Fruit fly (Drosophila melanogaster) whole organism, embryonic: ENCODE data around the gene CG6983.

ENCODE experiments used
- Adf1 ChIP-seq: fragments of 200-800 bp; sonication (Bioruptor generic); IDR thresholded peaks from 2 replicates; pipeline ENCODE4 v1.3.6; 2022; ENCODE audit warnings: missing biosample characterization, missing genetic modification characterization
- Bgb ChIP-seq: fragments of 200-800 bp; sonication (Bioruptor generic); IDR thresholded peaks from 2 replicates; pipeline ENCODE4 v1.3.6; 2022; ENCODE audit warnings: missing biosample characterization, missing genetic modification characterization; ENCODE audit not compliant: partially characterized antibody
- CG10274 ChIP-seq: fragments of 200-800 bp; sonication (Bioruptor generic); optimal IDR thresholded peaks from 3 replicates; lab custom pipeline; 2017; ENCODE audit warnings: missing biosample characterization, mild to moderate bottlenecking, missing genetic modification characterization
- CG10979 ChIP-seq: fragments of 200-800 bp; sonication (Bioruptor generic); optimal IDR thresholded peaks from 2 replicates; lab custom pipeline; 2018; ENCODE audit warnings: missing biosample characterization, mild to moderate bottlenecking, missing genetic modification characterization, moderate library complexity
- CG11247 ChIP-seq: fragments of 200-800 bp; sonication (Bioruptor generic); IDR thresholded peaks from 2 replicates; pipeline ENCODE4 v1.3.6; 2022; ENCODE audit warnings: missing biosample characterization, missing genetic modification characterization
- CG11398 ChIP-seq: fragments of 200-800 bp; sonication (Bioruptor generic); optimal IDR thresholded peaks from 2 replicates; lab custom pipeline; 2016; ENCODE audit warnings: missing biosample characterization, missing genetic modification characterization
- CG11723 ChIP-seq: fragments of 200-800 bp; sonication (Bioruptor generic); optimal IDR thresholded peaks from 2 replicates; lab custom pipeline; 2017; ENCODE audit warnings: missing biosample characterization, mild to moderate bottlenecking, missing genetic modification characterization
- CG16813 ChIP-seq: fragments of 200-800 bp; sonication (Bioruptor generic); IDR thresholded peaks from 3 replicates; pipeline ENCODE4 v1.3.6; 2022; ENCODE audit warnings: missing biosample characterization, missing genetic modification characterization; ENCODE audit not compliant: partially characterized antibody
- CG17359 ChIP-seq: fragments of 200-800 bp; sonication (Bioruptor generic); optimal IDR thresholded peaks from 3 replicates; lab custom pipeline; 2018; ENCODE audit warnings: missing biosample characterization, mild to moderate bottlenecking, missing genetic modification characterization, moderate library complexity
- CG17568 ChIP-seq: fragments of 200-800 bp; sonication (Bioruptor generic); optimal IDR thresholded peaks from 2 replicates; lab custom pipeline; 2018; ENCODE audit warnings: missing biosample characterization, mild to moderate bottlenecking, missing genetic modification characterization, moderate library complexity
- CG1832 ChIP-seq: fragments of 200-800 bp; sonication (Bioruptor generic); optimal IDR thresholded peaks from 2 replicates; lab custom pipeline; 2017; ENCODE audit warnings: missing biosample characterization, mild to moderate bottlenecking, missing genetic modification characterization, inconsistent platforms
- CG18476 ChIP-seq: fragments of 200-800 bp; sonication (Bioruptor generic); optimal IDR thresholded peaks from 2 replicates; lab custom pipeline; 2016; ENCODE audit warnings: missing biosample characterization, mild to moderate bottlenecking, missing genetic modification characterization
- CG32532 ChIP-seq: fragments of 200-800 bp; sonication (Bioruptor generic); IDR thresholded peaks from 2 replicates; pipeline ENCODE4 v1.3.6; 2022; ENCODE audit warnings: missing biosample characterization, missing genetic modification characterization
- CG6254 ChIP-seq: fragments of 200-800 bp; sonication (Bioruptor generic); optimal IDR thresholded peaks from 3 replicates; lab custom pipeline; 2017; ENCODE audit warnings: mild to moderate bottlenecking, missing biosample characterization, missing genetic modification reagents, missing genetic modification characterization
- CG7839 ChIP-seq: fragments of 200-800 bp; sonication (Bioruptor generic); optimal IDR thresholded peaks from 3 replicates; lab custom pipeline; 2018; ENCODE audit warnings: missing biosample characterization, mild to moderate bottlenecking, missing genetic modification characterization, moderate library complexity
- CG8290 ChIP-seq, 3 experiments: fragments of 200-800 bp; sonication (Bioruptor generic); optimal IDR thresholded peaks; 2 replicates each; lab custom pipeline; 2016 to 2019; ENCODE audit warnings: missing biosample characterization in 3 of 3, missing genetic modification characterization in 3 of 3, mild to moderate bottlenecking in 2 of 3, moderate library complexity in 1 of 3
- CG9437 ChIP-seq: fragments of 200-800 bp; sonication (Bioruptor generic); optimal IDR thresholded peaks from 2 replicates; lab custom pipeline; 2018; ENCODE audit warnings: missing biosample characterization, mild to moderate bottlenecking, missing genetic modification characterization
- Dip2 ChIP-seq: fragments of 200-800 bp; sonication (Bioruptor generic); IDR thresholded peaks from 2 replicates; pipeline ENCODE4 v1.3.6; 2022; ENCODE audit warnings: missing biosample characterization, missing genetic modification characterization
- E2f1 ChIP-seq: fragments of 200-800 bp; sonication (Bioruptor generic); IDR thresholded peaks from 2 replicates; pipeline ENCODE4 v1.3.6; 2022; ENCODE audit warnings: missing biosample characterization, missing genetic modification characterization
- Hmr ChIP-seq: fragments of 200-800 bp; sonication (Bioruptor generic); optimal IDR thresholded peaks from 3 replicates; lab custom pipeline; 2017; ENCODE audit warnings: mild to moderate bottlenecking, missing biosample characterization, missing genetic modification reagents, missing genetic modification characterization
- Hmx ChIP-seq: fragments of 200-800 bp; sonication (Bioruptor generic); optimal IDR thresholded peaks from 2 replicates; lab custom pipeline; 2016; ENCODE audit warnings: missing biosample characterization, missing genetic modification characterization
- Max ChIP-seq: fragments of 200-800 bp; sonication (Bioruptor generic); optimal IDR thresholded peaks from 2 replicates; lab custom pipeline; 2016; ENCODE audit warnings: missing biosample characterization, mild to moderate bottlenecking, missing genetic modification characterization
- Med ChIP-seq: fragments of 200-800 bp; sonication (Bioruptor generic); peaks from one replicate; lab custom pipeline; 2016; ENCODE audit warnings: missing biosample characterization, missing genetic modification characterization, mild to moderate bottlenecking, inconsistent platforms, moderate library complexity
- Nf-YA ChIP-seq: fragments of 200-800 bp; sonication (Bioruptor generic); IDR thresholded peaks from 2 replicates; pipeline ENCODE4 v1.3.6; 2022; ENCODE audit warnings: missing biosample characterization, missing genetic modification characterization
- Nf-YC ChIP-seq: fragments of 200-800 bp; optimal IDR thresholded peaks from 3 replicates; lab custom pipeline; 2019; ENCODE audit warnings: missing biosample characterization, mild to moderate bottlenecking, missing genetic modification characterization, moderate library complexity
- PHDP ChIP-seq: fragments of 200-800 bp; sonication (Bioruptor generic); optimal IDR thresholded peaks from 3 replicates; lab custom pipeline; 2018; ENCODE audit warnings: missing biosample characterization, mild to moderate bottlenecking, missing genetic modification characterization, moderate library complexity
- Pdp1 ChIP-seq, 2 experiments: fragments of 200-800 bp; sonication (Bioruptor generic); optimal IDR thresholded peaks; 3 replicates each; lab custom pipeline; 2016; ENCODE audit warnings: missing biosample characterization in 2 of 2, missing genetic modification characterization in 2 of 2, mild to moderate bottlenecking in 1 of 2, moderate library complexity in 1 of 2
- Six4 ChIP-seq: fragments of 200-800 bp; sonication (Bioruptor generic); optimal IDR thresholded peaks from 2 replicates; lab custom pipeline; 2016; ENCODE audit warnings: missing biosample characterization, missing genetic modification characterization
- Sox100B ChIP-seq: fragments of 200-800 bp; sonication (Bioruptor generic); optimal IDR thresholded peaks from 3 replicates; lab custom pipeline; 2018; ENCODE audit warnings: missing biosample characterization, mild to moderate bottlenecking, missing genetic modification characterization
- Ssrp ChIP-seq: fragments of 200-800 bp; sonication (Bioruptor generic); optimal IDR thresholded peaks from 2 replicates; lab custom pipeline; 2018; ENCODE audit warnings: missing biosample characterization, mild to moderate bottlenecking, missing genetic modification characterization, moderate library complexity
- az2 ChIP-seq: fragments of 200-800 bp; sonication (Bioruptor generic); optimal IDR thresholded peaks from 3 replicates; lab custom pipeline; 2016; ENCODE audit warnings: missing biosample characterization, missing genetic modification characterization
- corto ChIP-seq: fragments of 200-800 bp; sonication (Bioruptor generic); optimal IDR thresholded peaks from 2 replicates; lab custom pipeline; 2016; ENCODE audit warnings: missing biosample characterization, mild to moderate bottlenecking, missing genetic modification characterization, moderate library complexity
- fd3F ChIP-seq: fragments of 200-800 bp; sonication (Bioruptor generic); optimal IDR thresholded peaks from 2 replicates; lab custom pipeline; 2018; ENCODE audit warnings: missing biosample characterization, mild to moderate bottlenecking, missing genetic modification characterization, moderate library complexity
- gem ChIP-seq: fragments of 200-800 bp; sonication (Bioruptor generic); optimal IDR thresholded peaks from 2 replicates; lab custom pipeline; 2019; ENCODE audit warnings: missing biosample characterization, mild to moderate bottlenecking, missing genetic modification characterization, moderate library complexity
- gsb ChIP-seq: fragments of 200-800 bp; sonication (Bioruptor generic); IDR thresholded peaks from 2 replicates; pipeline ENCODE4 v1.3.6; 2022; ENCODE audit warnings: missing biosample characterization, missing genetic modification characterization
- hb ChIP-seq: fragments of 200-800 bp; sonication (Bioruptor generic); IDR thresholded peaks from 3 replicates; pipeline ENCODE4 v1.3.6; 2022; ENCODE audit warnings: missing biosample characterization, missing genetic modification characterization; ENCODE audit not compliant: partially characterized antibody
- jigr1 ChIP-seq: fragments of 200-800 bp; sonication (Bioruptor generic); IDR thresholded peaks from 3 replicates; pipeline ENCODE4 v1.3.6; 2022; ENCODE audit warnings: missing biosample characterization, missing genetic modification characterization
- lbe ChIP-seq: fragments of 200-800 bp; sonication (Bioruptor generic); optimal IDR thresholded peaks from 2 replicates; lab custom pipeline; 2016; ENCODE audit warnings: missing biosample characterization, mild to moderate bottlenecking, missing genetic modification characterization
- pnt ChIP-seq: fragments of 200-800 bp; sonication (Bioruptor generic); optimal IDR thresholded peaks from 3 replicates; lab custom pipeline; 2016; ENCODE audit warnings: missing biosample characterization, missing genetic modification characterization
- prd ChIP-seq, 3 experiments: fragments of >200 bp in 2 of 3; fragments of 200-800 bp in 1 of 3; sonication (Bioruptor generic) in 1 of 3; optimal IDR thresholded peaks in 2 of 3; IDR thresholded peaks in 1 of 3; 2 replicates in 2 of 3; 3 replicates in 1 of 3; pipeline versions ENCODE4 v1.3.6 to Lab custom; 2017 to 2022; ENCODE audit warnings: missing biosample characterization in 1 of 3, missing genetic modification characterization in 1 of 3
- pzg ChIP-seq: fragments of 200-800 bp; sonication (Bioruptor generic); optimal IDR thresholded peaks from 3 replicates; lab custom pipeline; 2018; ENCODE audit warnings: missing biosample characterization, mild to moderate bottlenecking, missing genetic modification characterization, moderate library complexity
- sr ChIP-seq: fragments of 200-800 bp; sonication (Bioruptor generic); IDR thresholded peaks from 3 replicates; pipeline ENCODE4 v1.3.6; 2022; ENCODE audit warnings: missing biosample characterization, missing genetic modification characterization
- stwl ChIP-seq: fragments of 200-800 bp; sonication (Bioruptor generic); optimal IDR thresholded peaks from 3 replicates; lab custom pipeline; 2018; ENCODE audit warnings: missing biosample characterization, mild to moderate bottlenecking, missing genetic modification characterization, moderate library complexity
- sug ChIP-seq: fragments of 200-800 bp; optimal IDR thresholded peaks from 2 replicates; lab custom pipeline; 2019; ENCODE audit warnings: missing biosample characterization, mild to moderate bottlenecking, missing genetic modification characterization, moderate library complexity
- tll ChIP-seq, 2 experiments: fragments of 200-800 bp in 1 of 2; fragments of >200 bp in 1 of 2; sonication (Bioruptor generic) in 1 of 2; optimal IDR thresholded peaks; 2 replicates each; lab custom pipeline; 2017 to 2019; ENCODE audit warnings: missing biosample characterization in 2 of 2, missing genetic modification characterization in 2 of 2, mild to moderate bottlenecking in 1 of 2, moderate library complexity in 1 of 2
- vnd ChIP-seq: fragments of 200-800 bp; sonication (Bioruptor generic); IDR thresholded peaks from 3 replicates; pipeline ENCODE4 v1.3.6; 2022; ENCODE audit warnings: missing biosample characterization, missing genetic modification characterization; ENCODE audit not compliant: partially characterized antibody
- wdn ChIP-seq: fragments of 200-800 bp; sonication (Bioruptor generic); IDR thresholded peaks from 2 replicates; pipeline ENCODE4 v1.3.6; 2022; ENCODE audit warnings: missing biosample characterization, missing genetic modification characterization

Gene CG6983

DNA sequence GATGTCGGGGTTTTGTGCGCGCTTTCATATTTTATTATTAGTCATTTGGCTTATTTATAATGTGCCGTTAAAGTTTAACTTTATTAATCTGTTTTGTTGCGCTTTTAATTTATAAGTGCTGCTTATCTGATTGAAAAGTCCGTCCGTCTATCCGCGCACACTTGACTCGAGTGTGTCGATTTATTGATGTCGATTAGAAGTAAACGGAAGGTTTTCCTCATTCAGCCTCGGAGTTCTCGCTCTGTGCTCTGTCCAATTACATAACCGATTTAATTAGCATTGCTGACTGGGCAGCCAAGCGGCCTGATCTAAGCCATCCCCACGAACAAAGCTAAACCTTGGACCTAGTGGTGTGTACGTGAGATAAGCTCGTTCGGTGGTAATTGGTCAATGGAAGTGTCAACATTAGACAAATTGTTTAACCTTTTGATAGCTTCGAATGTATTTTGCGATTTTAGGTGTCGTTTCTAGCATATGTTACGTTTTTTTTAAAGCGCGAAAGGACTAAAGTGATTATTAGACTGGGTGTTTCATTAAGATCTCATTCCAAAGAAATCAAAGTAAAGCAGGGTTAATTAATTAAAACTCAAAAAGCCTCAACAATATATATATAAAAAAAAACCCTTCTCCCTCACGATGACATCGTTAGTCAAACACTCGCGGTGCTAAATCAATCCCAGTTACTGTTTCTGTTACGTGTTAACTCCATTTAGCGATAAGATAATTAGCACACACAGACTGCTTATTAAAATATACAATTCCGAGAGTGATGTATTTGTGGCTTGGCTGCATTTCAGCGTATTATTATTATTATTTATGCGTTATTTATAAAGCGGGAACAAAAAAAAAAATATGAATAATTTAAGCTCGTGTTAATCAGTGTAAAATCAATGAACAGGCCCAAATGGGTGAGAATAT, 4.5 kb upstream of the CG6983 start (continued):
- TF ChIP-seq CG11398, result no peak
- TF ChIP-seq hb, result no peak
- no peak for TF ChIP-seq CG9437 (GFP tag; lab: Kevin White, UChicago)
- no peak for TF ChIP-seq CG11247
- no peak for TF ChIP-seq E2f1 (GFP tag; lab: Robert Waterston, UW)
- no peak for TF ChIP-seq pzg (GFP tag; lab: Kevin White, UChicago)
- no peak for TF ChIP-seq Bgb (GFP tag; lab: Robert Waterston, UW)
- no peak for TF ChIP-seq CG1832
- no peak for TF ChIP-seq Adf1 (GFP tag; lab: Robert Waterston, UW)
- TF ChIP-seq vnd (GFP tag; lab: Robert Waterston, UW), result peak; percentile 65
- peak in 1 of 2 experiments; percentile 97 for TF ChIP-seq Pdp1 (GFP tag; optimal IDR thresholded peaks at IDR 0.05; lab: Kevin White, UChicago)
- no peak for TF ChIP-seq corto (GFP tag; lab: Kevin White, UChicago)
- no peak for TF ChIP-seq CG8290 (GFP tag; optimal IDR thresholded peaks at IDR 0.05; lab: Kevin White, UChicago)
- peak in 1 of 2 experiments; percentile 2 for TF ChIP-seq CG8290 (tag; optimal IDR thresholded peaks at IDR 0.05; lab: Kevin White, UChicago)
- no peak for TF ChIP-seq PHDP (tag; lab: Kevin White, UChicago)
- TF ChIP-seq CG32532 (GFP tag; lab: Robert Waterston, UW), result no peak
- no peak for TF ChIP-seq CG6254 (GFP tag; lab: Kevin White, UChicago)
- peak; percentile 35 for TF ChIP-seq lbe (GFP tag; lab: Kevin White, UChicago)
- no peak for TF ChIP-seq Nf-YA (GFP tag; lab: Robert Waterston, UW)
- TF ChIP-seq az2 (GFP tag; lab: Kevin White, UChicago), result no peak
- TF ChIP-seq CG16813 (GFP tag; lab: Robert Waterston, UW), result no peak
- TF ChIP-seq jigr1, result no peak
- peak; percentile 7 for TF ChIP-seq Nf-YC (tag; lab: Kevin White, UChicago)
- TF ChIP-seq CG18476 (GFP tag; lab: Kevin White, UChicago), result peak; percentile 8
- TF ChIP-seq CG10274 (GFP tag; lab: Kevin White, UChicago), result no peak
- no peak for TF ChIP-seq CG10979
- no peak for TF ChIP-seq stwl (tag; lab: Kevin White, UChicago)
- no peak for TF ChIP-seq tll (GFP tag; optimal IDR thresholded peaks at IDR 0.05; lab: Kevin White, UChicago)
- no peak for TF ChIP-seq Six4 (GFP tag; lab: Kevin White, UChicago)
- TF ChIP-seq CG17568 (GFP tag; lab: Kevin White, UChicago), result no peak
- no peak for TF ChIP-seq Sox100B (GFP tag; lab: Kevin White, UChicago)
- no peak for TF ChIP-seq CG17359
- TF ChIP-seq sr (GFP tag; lab: Robert Waterston, UW), result no peak
- no peak for TF ChIP-seq prd (optimal IDR thresholded peaks at IDR 0.05; lab: Kevin White, UChicago)
- TF ChIP-seq prd (GFP tag; IDR thresholded peaks at IDR 0.05; lab: Robert Waterston, UW), result no peak
- no peak for TF ChIP-seq Max
- no peak for TF ChIP-seq pnt
- no peak for TF ChIP-seq Hmr
- TF ChIP-seq CG7839 (tag; lab: Kevin White, UChicago), result peak; percentile 36
- TF ChIP-seq gsb (GFP tag; lab: Robert Waterston, UW), result no peak
- no peak for TF ChIP-seq Ssrp (tag; lab: Kevin White, UChicago)
- TF ChIP-seq gem (tag; lab: Kevin White, UChicago), result peak; percentile 4
- peak; percentile 77 for TF ChIP-seq Med (GFP tag; lab: Kevin White, UChicago)
- 0 out of 2 replicates have a peak, but pooled peaks have one; percentile 13 for TF ChIP-seq wdn
- TF ChIP-seq fd3F (GFP tag; lab: Kevin White, UChicago), result no peak
- no peak for TF ChIP-seq CG11723
- peak; percentile 86 for TF ChIP-seq sug (tag; lab: Kevin White, UChicago)
- TF ChIP-seq Dip2, result no peak
- TF ChIP-seq Hmx (GFP tag; lab: Kevin White, UChicago), result no peak
